Worm (Caenorhabditis elegans) whole organism, early embryonic: ENCODE measurements around the gene uroc-1.

Experiments used
- F13C5.2 ChIP-seq: sonication (generic microtip); optimal IDR thresholded peaks from 2 replicates; lab custom pipeline; 2017; ENCODE audit warnings: mild to moderate bottlenecking, missing genetic modification characterization, inconsistent platforms, missing compliant biosample characterization
- aly-1 ChIP-seq: sonication (generic microtip); optimal IDR thresholded peaks from 2 replicates; lab custom pipeline; 2016; ENCODE audit warnings: missing genetic modification characterization, missing compliant biosample characterization
- ama-1 ChIP-seq: fragments of 150-350 bp; optimal IDR thresholded peaks from 2 replicates; lab custom pipeline; 2014
- ceh-13 ChIP-seq: fragments of 200-800 bp; sonication (Bioruptor generic); optimal IDR thresholded peaks from 2 replicates; lab custom pipeline; 2018; ENCODE audit warnings: mild to moderate bottlenecking, missing genetic modification characterization, missing compliant biosample characterization
- ceh-36 ChIP-seq: sonication (generic microtip); optimal IDR thresholded peaks from 2 replicates; lab custom pipeline; 2016; ENCODE audit warnings: missing genetic modification characterization, inconsistent platforms, missing compliant biosample characterization
- flt-1 ChIP-seq: fragments of 200-800 bp; sonication (Bioruptor generic); IDR thresholded peaks from 2 replicates; pipeline ENCODE4 v1.3.6; 2022; ENCODE audit warnings: missing genetic modification characterization, missing compliant biosample characterization
- hmbx-1 ChIP-seq: sonication (generic microtip); optimal IDR thresholded peaks from 2 replicates; lab custom pipeline; 2016; ENCODE audit warnings: mild to moderate bottlenecking, missing genetic modification characterization, missing compliant biosample characterization
- hmg-4 ChIP-seq: fragments of 200-800 bp; sonication (Bioruptor generic); optimal IDR thresholded peaks from 2 replicates; lab custom pipeline; 2018; ENCODE audit warnings: mild to moderate bottlenecking, missing genetic modification characterization, missing compliant biosample characterization
- hnd-1 ChIP-seq: sonication (generic microtip); optimal IDR thresholded peaks from 2 replicates; lab custom pipeline; 2016; ENCODE audit warnings: missing genetic modification characterization, missing compliant biosample characterization
- pes-1 ChIP-seq: fragments of 200-800 bp; sonication (Bioruptor generic); IDR thresholded peaks from 2 replicates; pipeline ENCODE4 v1.3.6; 2022; ENCODE audit warnings: missing genetic modification reagents, missing genetic modification characterization, missing compliant biosample characterization
- scrt-1 ChIP-seq: fragments of 200-800 bp; sonication (Bioruptor generic); IDR thresholded peaks from 2 replicates; pipeline ENCODE4 v1.3.6; 2022; ENCODE audit warnings: missing genetic modification characterization, missing compliant biosample characterization
- tra-4 ChIP-seq: sonication (generic microtip); optimal IDR thresholded peaks from 2 replicates; lab custom pipeline; 2017; ENCODE audit warnings: missing genetic modification characterization, missing compliant biosample characterization

- TF ChIP-seq flt-1 (GFP tag; lab: Robert Waterston, UW): no peak
- TF ChIP-seq ceh-13: no peak
- TF ChIP-seq ama-1 (lab: Kevin White, UChicago): no peak
- no peak for TF ChIP-seq tra-4 (tag; lab: Kevin White, UChicago)
- no peak for TF ChIP-seq hnd-1 (tag; lab: Kevin White, UChicago)
- TF ChIP-seq aly-1: no peak
- TF ChIP-seq pes-1 (GFP tag; lab: Robert Waterston, UW): peak; percentile 38; the same call in 1 of the 2 replicates
- TF ChIP-seq scrt-1 (GFP tag; lab: Robert Waterston, UW): no peak
- TF ChIP-seq ceh-36 (tag; lab: Kevin White, UChicago): no peak
- TF ChIP-seq F13C5.2: no peak
- no peak for TF ChIP-seq hmg-4
- no peak for TF ChIP-seq hmbx-1 (tag; lab: Kevin White, UChicago)
These were observed 50.2 kb downstream of the uroc-1 start for ce11 chrIV:16492327-16492726.
